Fruit fly (Drosophila melanogaster) whole organism, wandering third instar larva: ENCODE measurements around the gene Nplp3.

Experiments used
- Abd-B ChIP-seq: fragments of >200 bp; optimal IDR thresholded peaks from 2 replicates; lab custom pipeline; 2017; ENCODE audit warnings: missing biosample characterization, missing genetic modification characterization
- CG9705 ChIP-seq: fragments of 200-800 bp; sonication (Bioruptor generic); optimal IDR thresholded peaks from 2 replicates; lab custom pipeline; 2018; ENCODE audit warnings: missing biosample characterization, mild to moderate bottlenecking, missing genetic modification characterization
- CrebA ChIP-seq: fragments of 200-800 bp; sonication (Bioruptor generic); optimal IDR thresholded peaks from 2 replicates; lab custom pipeline; 2016; ENCODE audit warnings: missing biosample characterization, mild to moderate bottlenecking, missing genetic modification characterization, borderline replicate concordance
- Dfd ChIP-seq: fragments of >200 bp; optimal IDR thresholded peaks from 2 replicates; lab custom pipeline; 2017; ENCODE audit warnings: missing biosample characterization, missing genetic modification characterization
- Dif ChIP-seq: fragments of 200-275, 200-300 bp; sonication (Bioruptor generic); optimal IDR thresholded peaks from 2 replicates; lab custom pipeline; 2018; ENCODE audit warnings: missing biosample characterization, missing genetic modification characterization; ENCODE audit not compliant: partially characterized antibody
- GATAd ChIP-seq: sonication (Bioruptor generic); optimal IDR thresholded peaks from 2 replicates; lab custom pipeline; 2016; ENCODE audit warnings: missing biosample characterization, missing genetic modification characterization
- Hnf4 ChIP-seq: fragments of 200-800 bp; sonication (Bioruptor generic); optimal IDR thresholded peaks from 2 replicates; lab custom pipeline; 2016; ENCODE audit warnings: missing biosample characterization, mild to moderate bottlenecking, missing genetic modification characterization
- Hr78 ChIP-seq: fragments of >200 bp; optimal IDR thresholded peaks from 2 replicates; lab custom pipeline; 2017; ENCODE audit warnings: missing biosample characterization, missing genetic modification characterization
- Hr83 ChIP-seq: fragments of 200-300 bp; sonication (Bioruptor generic); optimal IDR thresholded peaks from 2 replicates; lab custom pipeline; 2016; ENCODE audit warnings: missing biosample characterization, mild to moderate bottlenecking, missing genetic modification characterization, moderate library complexity; ENCODE audit not compliant: poor library complexity, severe bottlenecking
- Mio ChIP-seq: sonication (Bioruptor generic); optimal IDR thresholded peaks from 2 replicates; lab custom pipeline; 2016; ENCODE audit warnings: missing biosample characterization, missing genetic modification characterization
- Myc ChIP-seq: fragments of >200 bp; optimal IDR thresholded peaks from 2 replicates; lab custom pipeline; 2017
- N ChIP-seq: fragments of >200 bp; optimal IDR thresholded peaks from 2 replicates; lab custom pipeline; 2018; ENCODE audit warnings: missing biosample characterization, missing external identifiers, missing genetic modification characterization
- Rel ChIP-seq, 2 experiments: fragments of 200-800 bp; sonication (Bioruptor generic) in 1 of 2; optimal IDR thresholded peaks; 2 replicates in 1 of 2; 3 replicates in 1 of 2; lab custom pipeline; 2016 to 2019; ENCODE audit warnings: mild to moderate bottlenecking in 2 of 2, missing biosample characterization in 2 of 2, missing genetic modification characterization in 2 of 2, moderate library complexity in 1 of 2
- Sp1 ChIP-seq: fragments of 200-800 bp; sonication (Bioruptor generic); optimal IDR thresholded peaks from 3 replicates; lab custom pipeline; 2019; ENCODE audit warnings: missing biosample characterization, mild to moderate bottlenecking, missing genetic modification characterization, moderate library complexity
- Vsx2 ChIP-seq: fragments of 200-300, 225-300 bp; sonication (Bioruptor generic); optimal IDR thresholded peaks from 2 replicates; lab custom pipeline; 2018; ENCODE audit warnings: missing biosample characterization, missing genetic modification characterization; ENCODE audit not compliant: partially characterized antibody
- brk ChIP-seq: fragments of 200-800 bp; sonication (Bioruptor generic); optimal IDR thresholded peaks from 2 replicates; lab custom pipeline; 2016; ENCODE audit warnings: missing biosample characterization, mild to moderate bottlenecking, missing genetic modification characterization
- dmrt93B ChIP-seq: fragments of 200-800 bp; sonication (Bioruptor generic); optimal IDR thresholded peaks from 2 replicates; lab custom pipeline; 2018; ENCODE audit warnings: missing biosample characterization, mild to moderate bottlenecking, missing genetic modification characterization
- dsf ChIP-seq: sonication (Bioruptor generic); optimal IDR thresholded peaks from 2 replicates; lab custom pipeline; 2016; ENCODE audit warnings: missing biosample characterization, missing genetic modification characterization, borderline replicate concordance
- ey ChIP-seq: fragments of 200-800 bp; sonication (Bioruptor generic); optimal IDR thresholded peaks from 2 replicates; lab custom pipeline; 2016; ENCODE audit warnings: missing biosample characterization, missing genetic modification characterization
- foxo ChIP-seq, 2 experiments: fragments of 200-800 bp; sonication (Bioruptor generic); optimal IDR thresholded peaks; 2 replicates in 1 of 2; 3 replicates in 1 of 2; lab custom pipeline; 2016 to 2017; ENCODE audit warnings: missing biosample characterization in 2 of 2, missing genetic modification characterization in 2 of 2
- jim ChIP-seq: fragments of 175-275, 200-325 bp; sonication (Bioruptor generic); optimal IDR thresholded peaks from 2 replicates; lab custom pipeline; 2016; ENCODE audit warnings: missing biosample characterization, mild to moderate bottlenecking, missing genetic modification characterization
- pan ChIP-seq: fragments of >200 bp; optimal IDR thresholded peaks from 2 replicates; lab custom pipeline; 2017
- psq ChIP-seq: fragments of 200-800 bp; sonication (Bioruptor generic); optimal IDR thresholded peaks from 3 replicates; lab custom pipeline; 2017; ENCODE audit warnings: missing biosample characterization, mild to moderate bottlenecking, missing genetic modification characterization, moderate library complexity
- rgr ChIP-seq: fragments of 200-800 bp; sonication (Bioruptor generic); optimal IDR thresholded peaks from 3 replicates; lab custom pipeline; 2016; ENCODE audit warnings: missing biosample characterization, mild to moderate bottlenecking, missing genetic modification characterization
- sage ChIP-seq: fragments of 200-800 bp; sonication (Bioruptor generic); optimal IDR thresholded peaks from 2 replicates; lab custom pipeline; 2016; ENCODE audit warnings: missing biosample characterization, mild to moderate bottlenecking, missing genetic modification characterization
- sv ChIP-seq: fragments of 200-800 bp; sonication (Bioruptor generic); optimal IDR thresholded peaks from 3 replicates; lab custom pipeline; 2016; ENCODE audit warnings: missing biosample characterization, missing genetic modification characterization
- tai ChIP-seq: sonication (Bioruptor generic); optimal IDR thresholded peaks from 2 replicates; lab custom pipeline; 2016; ENCODE audit warnings: missing biosample characterization, missing genetic modification characterization
- usp ChIP-seq: fragments of >200 bp; optimal IDR thresholded peaks from 2 replicates; lab custom pipeline; 2017; ENCODE audit warnings: missing biosample characterization, missing genetic modification characterization
- woc ChIP-seq: sonication (Bioruptor generic); optimal IDR thresholded peaks from 2 replicates; lab custom pipeline; 2016; ENCODE audit warnings: missing biosample characterization, mild to moderate bottlenecking, missing genetic modification characterization

Nplp3 gene

dm6 chr3L:16301153-16301552, 16.7 kb upstream of the Nplp3 start, which contains the start of gene CG4982:
Gene CG4982 (plus strand): TSS chr3L:16301453.
- TF ChIP-seq dsf (GFP tag; lab: Kevin White, UChicago) (no peak), Mio (GFP tag; lab: Kevin White, UChicago) (no peak), foxo (GFP tag; optimal IDR thresholded peaks at IDR 0.05; lab: Kevin White, UChicago) (no peak), dmrt93B (GFP tag; lab: Kevin White, UChicago) (no peak)

dm6 chr3L:16303078-16303477, 14.7 kb upstream of the Nplp3 start, which contains the start of gene CG13044:
Gene CG13044 (minus strand): TSS chr3L:16303178.
- no peak for TF ChIP-seq sv (GFP tag; lab: Kevin White, UChicago)
- TF ChIP-seq Myc (lab: Kevin White, UChicago) = no peak
- TF ChIP-seq Rel (GFP tag; optimal IDR thresholded peaks at IDR 0.05; lab: Kevin White, UChicago) = no peak
- TF ChIP-seq Rel (tag; optimal IDR thresholded peaks at IDR 0.05; lab: Kevin White, UChicago) = no peak
- no peak for TF ChIP-seq pan (lab: Kevin White, UChicago)
- TF ChIP-seq N = no peak
- TF ChIP-seq rgr (GFP tag; lab: Kevin White, UChicago) = no peak
- TF ChIP-seq Hnf4 = no peak
- no peak for TF ChIP-seq Hr78 (GFP tag; lab: Kevin White, UChicago)
- no peak for TF ChIP-seq jim (GFP tag; lab: Kevin White, UChicago)
- TF ChIP-seq foxo (GFP tag; optimal IDR thresholded peaks at IDR 0.05; lab: Kevin White, UChicago) = no peak
- no peak for TF ChIP-seq Sp1 (GFP tag; lab: Kevin White, UChicago)
- no peak for TF ChIP-seq woc (GFP tag; lab: Kevin White, UChicago)
- no peak for TF ChIP-seq dsf (GFP tag; lab: Kevin White, UChicago)
- no peak for TF ChIP-seq Hr83

DNA sequence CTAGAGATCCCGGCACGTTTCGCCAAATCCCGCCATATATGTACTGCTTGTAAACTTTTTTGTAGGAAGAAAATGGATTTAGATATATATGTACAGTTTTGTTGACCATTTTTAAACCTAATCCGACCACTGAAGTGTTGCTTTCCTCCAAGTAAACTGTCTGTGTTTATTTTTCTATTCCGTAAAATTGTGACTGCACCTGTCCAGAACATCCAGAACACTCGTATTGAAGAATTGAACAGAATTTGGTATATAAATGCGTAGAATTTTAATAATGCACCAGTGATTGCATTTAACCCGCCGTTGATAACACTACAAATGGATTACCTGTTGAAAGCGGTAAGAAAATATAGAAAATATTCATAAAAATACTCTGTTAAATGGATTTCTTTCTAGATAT, 13.8 kb upstream of the Nplp3 start, which contains the start of gene CG43249:
Gene CG43249 (plus strand): TSS at position 301 of the 400 bp plus-strand sequence.
- TF ChIP-seq Dif (no peak), Vsx2 (GFP tag; lab: Kevin White, UChicago) (no peak), tai (no peak), CrebA (no peak), Myc (lab: Kevin White, UChicago) (no peak), foxo (GFP tag; optimal IDR thresholded peaks at IDR 0.05; lab: Kevin White, UChicago) (no peak), pan (lab: Kevin White, UChicago) (no peak), ey (GFP tag; lab: Kevin White, UChicago) (no peak), dmrt93B (GFP tag; lab: Kevin White, UChicago) (no peak), brk (no peak), sage (GFP tag; lab: Kevin White, UChicago) (no peak), N (no peak), Hr83 (no peak), psq (GFP tag; lab: Kevin White, UChicago) (no peak), usp (GFP tag; lab: Kevin White, UChicago) (no peak), Hr78 (GFP tag; lab: Kevin White, UChicago) (no peak), Mio (GFP tag; lab: Kevin White, UChicago) (no peak)

dm6 chr3L:16305820-16306650, 11.8 kb upstream of the Nplp3 start, which contains the start of the genes CG13043 and CG13063:
Gene CG13043 (minus strand): TSS chr3L:16305870.
Gene CG13063 (plus strand): TSS chr3L:16306600.
- TF ChIP-seq Dfd (GFP tag; lab: Kevin White, UChicago) = no peak
- TF ChIP-seq Rel (GFP tag; optimal IDR thresholded peaks at IDR 0.05; lab: Kevin White, UChicago) = no peak
- no peak for TF ChIP-seq Rel (tag; optimal IDR thresholded peaks at IDR 0.05; lab: Kevin White, UChicago)
- TF ChIP-seq pan (lab: Kevin White, UChicago) = no peak
- no peak for TF ChIP-seq ey (GFP tag; lab: Kevin White, UChicago)
- no peak for TF ChIP-seq Vsx2 (GFP tag; lab: Kevin White, UChicago)
- no peak for TF ChIP-seq CG9705
- no peak for TF ChIP-seq usp (GFP tag; lab: Kevin White, UChicago)
- TF ChIP-seq Hnf4 = no peak
- no peak for TF ChIP-seq sage (GFP tag; lab: Kevin White, UChicago)
- no peak for TF ChIP-seq GATAd (GFP tag; lab: Kevin White, UChicago)
- no peak for TF ChIP-seq foxo (GFP tag; optimal IDR thresholded peaks at IDR 0.05; lab: Kevin White, UChicago)
- no peak for TF ChIP-seq Dif
- no peak for TF ChIP-seq N
- TF ChIP-seq Abd-B = no peak
- no peak for TF ChIP-seq rgr (GFP tag; lab: Kevin White, UChicago)
- no peak for TF ChIP-seq Myc (lab: Kevin White, UChicago)
- TF ChIP-seq Hr78 (GFP tag; lab: Kevin White, UChicago) = no peak
